Worm (Caenorhabditis elegans) whole organism, L4 larva: ENCODE results near the gene srx-47.

Source experiments
- Y75B8A.6 ChIP-seq: fragments of 200-800 bp; sonication (Bioruptor generic); IDR thresholded peaks from 2 replicates; pipeline ENCODE4 v1.3.6; 2022; ENCODE audit warnings: missing genetic modification reagents, missing genetic modification characterization, missing compliant biosample characterization
- aly-2 ChIP-seq: sonication (generic microtip); optimal IDR thresholded peaks from 2 replicates; lab custom pipeline; 2018; ENCODE audit warnings: missing biosample characterization, missing genetic modification characterization
- duxl-1 ChIP-seq: sonication (generic microtip); optimal IDR thresholded peaks from 2 replicates; lab custom pipeline; 2016; ENCODE audit warnings: mild to moderate bottlenecking, missing genetic modification characterization, moderate library complexity, missing compliant biosample characterization; ENCODE audit not compliant: poor library complexity
- fkh-10 ChIP-seq: fragments of 150-350 bp; optimal IDR thresholded peaks from 2 replicates; lab custom pipeline; 2014; ENCODE audit warnings: missing biosample characterization, missing genetic modification reagents, missing genetic modification characterization
- jun-1 ChIP-seq: fragments of 150-350 bp; optimal IDR thresholded peaks from 2 replicates; lab custom pipeline; 2014; ENCODE audit warnings: missing biosample characterization, missing genetic modification reagents, missing genetic modification characterization
- lin-13 ChIP-seq: fragments of 150-350 bp; optimal IDR thresholded peaks from 2 replicates; lab custom pipeline; 2014; ENCODE audit warnings: missing biosample characterization, missing genetic modification reagents, missing genetic modification characterization
- lin-15B ChIP-seq: fragments of 150-350 bp; sonication (generic microtip); optimal IDR thresholded peaks from 3 replicates; lab custom pipeline; 2014; ENCODE audit warnings: missing biosample characterization, missing genetic modification characterization
- nhr-237 ChIP-seq: sonication (generic microtip); optimal IDR thresholded peaks from 2 replicates; lab custom pipeline; 2017; ENCODE audit warnings: missing biosample characterization, missing genetic modification characterization
- unc-62 ChIP-seq, 3 experiments: fragments of 150-350 bp in 1 of 3; sonication (generic microtip); optimal IDR thresholded peaks in 2 of 3; peaks in 1 of 3; 1 replicate in 1 of 3; 2 replicates in 2 of 3; lab custom pipeline; 2014 to 2017; ENCODE audit warnings: missing biosample characterization in 3 of 3, missing genetic modification characterization in 3 of 3, missing genetic modification reagents in 3 of 3, missing genotype in 1 of 3

DNA sequence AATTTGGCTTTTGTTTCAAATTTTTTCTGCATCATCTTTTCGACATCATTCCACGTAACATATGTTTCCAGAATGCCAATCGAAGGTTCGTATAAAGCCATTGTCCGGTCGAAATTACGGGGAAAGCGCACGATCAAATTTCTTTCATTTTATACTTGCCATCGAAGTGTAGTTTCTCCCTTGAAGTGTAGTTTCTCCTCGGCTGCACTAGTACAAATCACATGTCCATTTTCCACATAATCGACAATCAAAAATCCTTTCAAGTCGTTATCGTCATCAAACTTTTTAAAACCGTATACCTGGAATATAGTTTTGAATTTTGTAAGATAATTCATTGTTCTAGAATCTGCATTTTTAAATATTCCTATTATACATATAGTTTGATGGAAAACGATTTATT is 25.6 kb downstream of the srx-47 start, which contains the start of gene E02C12.9:
- TF ChIP-seq Y75B8A.6: no peak
- TF ChIP-seq lin-15B (tag; lab: Kevin White, UChicago): no peak
- no peak for TF ChIP-seq lin-13 (GFP tag; lab: Kevin White, UChicago)
- no peak for TF ChIP-seq unc-62 (GFP tag; optimal IDR thresholded peaks at IDR 0.05 in 1 of 2; lab: Kevin White, UChicago)
- TF ChIP-seq unc-62 (tag; optimal IDR thresholded peaks at IDR 0.05; lab: Kevin White, UChicago): no peak
- no peak for TF ChIP-seq fkh-10 (GFP tag; lab: Kevin White, UChicago)
- no peak for TF ChIP-seq duxl-1
- no peak for TF ChIP-seq aly-2 (tag; lab: Kevin White, UChicago)
- TF ChIP-seq nhr-237 (tag; lab: Kevin White, UChicago): no peak
- no peak for TF ChIP-seq jun-1 (tag; lab: Kevin White, UChicago)
